Fruit fly (Drosophila melanogaster): ENCODE results near the gene crok.

DNA sequence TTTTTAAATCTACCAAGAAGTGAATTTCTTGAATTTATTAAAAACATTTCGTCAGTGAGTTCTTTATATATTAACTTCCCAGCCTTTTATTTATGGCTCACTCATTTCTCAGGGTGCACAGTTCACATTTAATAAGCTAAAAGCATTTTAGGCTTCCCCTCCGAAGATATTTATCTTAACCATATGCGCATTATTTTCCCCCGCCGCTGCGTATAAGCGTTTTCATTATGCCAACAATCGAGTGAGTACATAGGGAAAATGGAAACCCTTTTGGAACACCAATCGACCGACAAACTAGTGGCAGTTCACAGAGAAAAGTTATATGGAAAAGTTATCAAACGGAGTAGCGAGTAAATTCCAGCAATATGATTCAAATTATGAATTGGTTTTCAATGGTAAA, 35.1 kb upstream of the crok start, which contains the start of gene Gr33a:
- no peak for TF ChIP-seq CTCF (optimal IDR thresholded peaks at IDR 0.05)
- TF ChIP-seq CG8478 (optimal IDR thresholded peaks at IDR 0.05) = no peak
